Fruit fly (Drosophila melanogaster) whole organism, embryonic: ENCODE measurements around the gene CG9107.

ENCODE experiments used
- Ada2b ChIP-seq: fragments of 200-800 bp; sonication (Bioruptor generic); IDR thresholded peaks from 2 replicates; pipeline ENCODE4 v1.3.6; 2022; ENCODE audit warnings: missing biosample characterization, missing genetic modification characterization
- Antp ChIP-seq: fragments of 200-800 bp; sonication (Bioruptor generic); optimal IDR thresholded peaks from 3 replicates; lab custom pipeline; 2016; ENCODE audit warnings: missing biosample characterization, missing genetic modification characterization
- CG10366 ChIP-seq: fragments of 200-800 bp; sonication (Bioruptor generic); IDR thresholded peaks from 2 replicates; pipeline ENCODE4 v1.3.6; 2022; ENCODE audit warnings: missing biosample characterization, missing genetic modification characterization
- CG10979 ChIP-seq: fragments of 200-800 bp; sonication (Bioruptor generic); optimal IDR thresholded peaks from 2 replicates; lab custom pipeline; 2018; ENCODE audit warnings: missing biosample characterization, mild to moderate bottlenecking, missing genetic modification characterization, moderate library complexity
- CG12104 ChIP-seq: fragments of 200-800 bp; sonication (Bioruptor generic); optimal IDR thresholded peaks from 3 replicates; lab custom pipeline; 2016; ENCODE audit warnings: missing biosample characterization, missing genetic modification characterization
- CG12219 ChIP-seq: fragments of 200-800 bp; sonication (Bioruptor generic); optimal IDR thresholded peaks from 3 replicates; lab custom pipeline; 2018; ENCODE audit warnings: missing biosample characterization, mild to moderate bottlenecking, missing genetic modification characterization
- CG12659 ChIP-seq: fragments of 200-800 bp; sonication (Bioruptor generic); optimal IDR thresholded peaks from 3 replicates; lab custom pipeline; 2017; ENCODE audit warnings: mild to moderate bottlenecking, missing biosample characterization, missing genetic modification reagents, missing genetic modification characterization
- CG16815 ChIP-seq: fragments of 200-800 bp; sonication (Bioruptor generic); optimal IDR thresholded peaks from 3 replicates; lab custom pipeline; 2017; ENCODE audit warnings: missing biosample characterization, mild to moderate bottlenecking, missing genetic modification characterization
- CG17186 ChIP-seq: fragments of 200-800 bp; sonication (Bioruptor generic); optimal IDR thresholded peaks from 3 replicates; lab custom pipeline; 2017; ENCODE audit warnings: missing biosample characterization, missing genetic modification reagents, missing genetic modification characterization
- CG18764 ChIP-seq: fragments of 200-800 bp; sonication (Bioruptor generic); optimal IDR thresholded peaks from 3 replicates; lab custom pipeline; 2016; ENCODE audit warnings: missing biosample characterization, missing genetic modification characterization
- CG2120 ChIP-seq: fragments of 200-800 bp; sonication (Bioruptor generic); optimal IDR thresholded peaks from 3 replicates; lab custom pipeline; 2016; ENCODE audit warnings: missing biosample characterization, missing genetic modification characterization
- CG2712 ChIP-seq: fragments of 200-800 bp; optimal IDR thresholded peaks from 3 replicates; lab custom pipeline; 2019; ENCODE audit warnings: missing biosample characterization, mild to moderate bottlenecking, missing genetic modification characterization, moderate library complexity
- CG33213 ChIP-seq: fragments of 200-800 bp; sonication (Bioruptor generic); optimal IDR thresholded peaks from 3 replicates; lab custom pipeline; 2016; ENCODE audit warnings: missing biosample characterization, missing genetic modification characterization
- CG34376 ChIP-seq: fragments of 200-800 bp; sonication (Bioruptor generic); optimal IDR thresholded peaks from 2 replicates; lab custom pipeline; 2018; ENCODE audit warnings: missing biosample characterization, mild to moderate bottlenecking, missing genetic modification characterization
- CG6813 ChIP-seq: fragments of 200-800 bp; sonication (Bioruptor generic); optimal IDR thresholded peaks from 2 replicates; lab custom pipeline; 2017; ENCODE audit warnings: missing biosample characterization, missing genetic modification characterization, mild to moderate bottlenecking, moderate library complexity, missing genetic modification reagents
- CG8478 ChIP-seq: fragments of >200 bp; optimal IDR thresholded peaks from 2 replicates; lab custom pipeline; 2018
- CG8924 ChIP-seq: fragments of 200-800 bp; optimal IDR thresholded peaks from 3 replicates; lab custom pipeline; 2019; ENCODE audit warnings: missing biosample characterization, mild to moderate bottlenecking, missing genetic modification characterization, moderate library complexity
- CG9437 ChIP-seq: fragments of 200-800 bp; sonication (Bioruptor generic); optimal IDR thresholded peaks from 2 replicates; lab custom pipeline; 2018; ENCODE audit warnings: missing biosample characterization, mild to moderate bottlenecking, missing genetic modification characterization
- CG9817 ChIP-seq: fragments of 200-800 bp; sonication (Bioruptor generic); optimal IDR thresholded peaks from 2 replicates; lab custom pipeline; 2018; ENCODE audit warnings: missing biosample characterization, mild to moderate bottlenecking, missing genetic modification characterization, moderate library complexity
- Chrac-16 ChIP-seq: fragments of 200-800 bp; sonication (Bioruptor generic); optimal IDR thresholded peaks from 3 replicates; lab custom pipeline; 2016; ENCODE audit warnings: missing biosample characterization, missing genetic modification characterization
- ERR ChIP-seq: fragments of 200-800 bp; sonication (Bioruptor generic); optimal IDR thresholded peaks from 2 replicates; lab custom pipeline; 2016; ENCODE audit warnings: missing biosample characterization, missing genetic modification characterization
- Ets65A ChIP-seq: fragments of 200-800 bp; sonication (Bioruptor generic); peaks from one replicate; lab custom pipeline; 2016; ENCODE audit warnings: missing biosample characterization, missing genetic modification characterization
- Ets97D ChIP-seq: fragments of 200-800 bp; sonication (Bioruptor generic); optimal IDR thresholded peaks from 3 replicates; lab custom pipeline; 2016; ENCODE audit warnings: missing biosample characterization, missing genetic modification characterization
- Fer1 ChIP-seq: fragments of 200-800 bp; sonication (Bioruptor generic); optimal IDR thresholded peaks from 2 replicates; lab custom pipeline; 2017; ENCODE audit warnings: missing biosample characterization, mild to moderate bottlenecking, missing genetic modification characterization
- Fer3 ChIP-seq: fragments of 200-800 bp; sonication (Bioruptor generic); optimal IDR thresholded peaks from 2 replicates; lab custom pipeline; 2018; ENCODE audit warnings: missing biosample characterization, mild to moderate bottlenecking, missing genetic modification characterization, moderate library complexity
- GATAe ChIP-seq: fragments of 200-800 bp; sonication (Bioruptor generic); conservative IDR thresholded peaks from 2 replicates; pipeline ENCODE4 v1.3.6; 2022; ENCODE audit warnings: missing biosample characterization, missing genetic modification characterization
- Hr3 ChIP-seq: fragments of 200-800 bp; sonication (Bioruptor generic); optimal IDR thresholded peaks from 3 replicates; lab custom pipeline; 2016; ENCODE audit warnings: missing biosample characterization, missing genetic modification characterization
- Mad ChIP-seq: fragments of 200-800 bp; sonication (Bioruptor generic); optimal IDR thresholded peaks from 2 replicates; lab custom pipeline; 2016; ENCODE audit warnings: missing biosample characterization, missing genetic modification characterization
- Max ChIP-seq: fragments of 200-800 bp; sonication (Bioruptor generic); optimal IDR thresholded peaks from 2 replicates; lab custom pipeline; 2016; ENCODE audit warnings: missing biosample characterization, mild to moderate bottlenecking, missing genetic modification characterization
- Myb ChIP-seq: fragments of 200-800 bp; sonication (Bioruptor generic); optimal IDR thresholded peaks from 2 replicates; lab custom pipeline; 2016; ENCODE audit warnings: missing biosample characterization, missing genetic modification characterization
- Nf-YB ChIP-seq: fragments of 200-800 bp; sonication (Bioruptor generic); optimal IDR thresholded peaks from 3 replicates; lab custom pipeline; 2019; ENCODE audit warnings: missing biosample characterization, mild to moderate bottlenecking, missing genetic modification characterization, moderate library complexity
- NfI ChIP-seq: fragments of 200-800 bp; sonication (Bioruptor generic); optimal IDR thresholded peaks from 3 replicates; lab custom pipeline; 2018; ENCODE audit warnings: missing biosample characterization, mild to moderate bottlenecking, missing genetic modification characterization, moderate library complexity
- Trl ChIP-seq, 3 experiments: fragments of >200 bp in 2 of 3; fragments of 200-800 bp in 1 of 3; sonication (Bioruptor generic) in 1 of 3; optimal IDR thresholded peaks; 2 replicates in 1 of 3; 3 replicates in 2 of 3; lab custom pipeline; 2016 to 2017; ENCODE audit warnings: missing biosample characterization in 1 of 3, missing genetic modification characterization in 1 of 3
- YL-1 ChIP-seq: fragments of 200-800 bp; sonication (Bioruptor generic); optimal IDR thresholded peaks from 3 replicates; lab custom pipeline; 2017; ENCODE audit warnings: missing biosample characterization, mild to moderate bottlenecking, missing genetic modification characterization
- ase ChIP-seq: fragments of 200-800 bp; sonication (Bioruptor generic); IDR thresholded peaks from 3 replicates; pipeline ENCODE4 v1.3.6; 2022; ENCODE audit warnings: missing biosample characterization, missing genetic modification characterization
- az2 ChIP-seq: fragments of 200-800 bp; sonication (Bioruptor generic); optimal IDR thresholded peaks from 3 replicates; lab custom pipeline; 2016; ENCODE audit warnings: missing biosample characterization, missing genetic modification characterization
- ci ChIP-seq: fragments of 200-800 bp; sonication (Bioruptor generic); IDR thresholded peaks from 3 replicates; pipeline ENCODE4 v1.3.6; 2022; ENCODE audit warnings: missing biosample characterization, missing genetic modification characterization
- crc ChIP-seq: fragments of 200-800 bp; sonication (Bioruptor generic); optimal IDR thresholded peaks from 2 replicates; lab custom pipeline; 2016; ENCODE audit warnings: missing biosample characterization, missing genetic modification characterization
- cwo ChIP-seq: fragments of 200-800 bp; sonication (Bioruptor generic); optimal IDR thresholded peaks from 3 replicates; lab custom pipeline; 2017; ENCODE audit warnings: missing biosample characterization, missing genetic modification characterization, mild to moderate bottlenecking, moderate library complexity, missing genetic modification reagents
- disco-r ChIP-seq: fragments of 200-800 bp; sonication (Bioruptor generic); optimal IDR thresholded peaks from 2 replicates; lab custom pipeline; 2016; ENCODE audit warnings: missing biosample characterization, missing genetic modification characterization
- dysf ChIP-seq: fragments of 200-800 bp; sonication (Bioruptor generic); IDR thresholded peaks from 3 replicates; pipeline ENCODE4 v1.3.6; 2022; ENCODE audit warnings: missing biosample characterization, missing genetic modification characterization
- eyg ChIP-seq: fragments of 200-800 bp; sonication (Bioruptor generic); optimal IDR thresholded peaks from 3 replicates; lab custom pipeline; 2016; ENCODE audit warnings: missing biosample characterization, missing genetic modification characterization
- gfzf ChIP-seq: fragments of 200-800 bp; sonication (Bioruptor generic); optimal IDR thresholded peaks from 2 replicates; lab custom pipeline; 2016; ENCODE audit warnings: missing biosample characterization, mild to moderate bottlenecking, missing genetic modification characterization, moderate library complexity
- gro ChIP-seq: fragments of 200-800 bp; sonication (Bioruptor generic); optimal IDR thresholded peaks from 2 replicates; lab custom pipeline; 2016; ENCODE audit warnings: missing biosample characterization, missing genetic modification characterization
- gsb-n ChIP-seq: fragments of 200-800 bp; sonication (Bioruptor generic); optimal IDR thresholded peaks from 3 replicates; lab custom pipeline; 2018; ENCODE audit warnings: missing biosample characterization, mild to moderate bottlenecking, missing genetic modification characterization
- lilli ChIP-seq: fragments of 200-800 bp; sonication (Bioruptor generic); optimal IDR thresholded peaks from 3 replicates; lab custom pipeline; 2016; ENCODE audit warnings: missing biosample characterization, missing genetic modification characterization
- nerfin-1 ChIP-seq: fragments of 200-800 bp; sonication (Bioruptor generic); optimal IDR thresholded peaks from 3 replicates; lab custom pipeline; 2019; ENCODE audit warnings: missing biosample characterization, mild to moderate bottlenecking, missing genetic modification characterization, moderate library complexity
- nom ChIP-seq: fragments of 200-800 bp; sonication (Bioruptor generic); optimal IDR thresholded peaks from 2 replicates; lab custom pipeline; 2017; ENCODE audit warnings: missing biosample characterization, missing genetic modification characterization, mild to moderate bottlenecking, moderate library complexity, missing genetic modification reagents
- unpg ChIP-seq: fragments of 200-800 bp; sonication (Bioruptor generic); optimal IDR thresholded peaks from 3 replicates; lab custom pipeline; 2018; ENCODE audit warnings: missing biosample characterization, mild to moderate bottlenecking, missing genetic modification characterization, moderate library complexity
- vfl ChIP-seq: fragments of 200-800 bp; sonication (Bioruptor generic); optimal IDR thresholded peaks from 2 replicates; lab custom pipeline; 2016; ENCODE audit warnings: missing biosample characterization, missing genetic modification characterization

The CG9107 gene

dm6 chr2L:6037830-6038229, 13.5 kb upstream of the CG9107 start, which contains the start of the genes CG9117 and CG31643 (continued):
- TF ChIP-seq Mad (GFP tag; lab: Kevin White, UChicago) (peak; percentile 27), CG12219 (GFP tag; lab: Kevin White, UChicago) (no peak), unpg (GFP tag; lab: Kevin White, UChicago) (no peak), ci (GFP tag; lab: Robert Waterston, UW) (0 out of 3 replicates have a peak, but pooled peaks have one; percentile 31), disco-r (GFP tag; lab: Kevin White, UChicago) (no peak), dysf (0 out of 3 replicates have a peak, but pooled peaks have one; percentile 6), Max (peak; percentile 61), vfl (GFP tag; lab: Kevin White, UChicago) (no peak), Ada2b (GFP tag; lab: Robert Waterston, UW) (0 out of 2 replicates have a peak, but pooled peaks have one; percentile 22), YL-1 (GFP tag; lab: Kevin White, UChicago) (peak; percentile 26), ase (GFP tag; lab: Robert Waterston, UW) (0 out of 3 replicates have a peak, but pooled peaks have one; percentile 47), gro (GFP tag; lab: Kevin White, UChicago) (peak; percentile 64), CG8924 (tag; lab: Kevin White, UChicago) (peak; percentile 53), Myb (GFP tag; lab: Kevin White, UChicago) (peak; percentile 42), CG16815 (GFP tag; lab: Kevin White, UChicago) (no peak), crc (GFP tag; lab: Kevin White, UChicago) (peak; percentile 4), CG12104 (peak; percentile 14), eyg (GFP tag; lab: Kevin White, UChicago) (peak; percentile 42), nerfin-1 (peak; percentile 61), NfI (GFP tag; lab: Kevin White, UChicago) (peak; percentile 63), CG18764 (GFP tag; lab: Kevin White, UChicago) (peak; percentile 41), Ets97D (GFP tag; lab: Kevin White, UChicago) (peak; percentile 61), Chrac-16 (peak; percentile 31), CG33213 (peak; percentile 47), Fer1 (GFP tag; lab: Kevin White, UChicago) (peak; percentile 67), CG2120 (GFP tag; lab: Kevin White, UChicago) (peak; percentile 85), az2 (GFP tag; lab: Kevin White, UChicago) (peak; percentile 57), Hr3 (GFP tag; lab: Kevin White, UChicago) (peak; percentile 23), lilli (GFP tag; lab: Kevin White, UChicago) (peak; percentile 82), CG17186 (GFP tag; lab: Kevin White, UChicago) (peak; percentile 30), gsb-n (no peak), gfzf (peak; percentile 16), CG12659 (GFP tag; lab: Kevin White, UChicago) (peak; percentile 69), CG6813 (GFP tag; lab: Kevin White, UChicago) (no peak), CG9817 (tag; lab: Kevin White, UChicago) (peak; percentile 31), Antp (GFP tag; lab: Kevin White, UChicago) (peak; percentile 46), ERR (GFP tag; lab: Kevin White, UChicago) (no peak), Ets65A (GFP tag; lab: Kevin White, UChicago) (peak; percentile 91), CG34376 (GFP tag; lab: Kevin White, UChicago) (peak; percentile 59), CG2712 (tag; lab: Kevin White, UChicago) (peak; percentile 57), CG9437 (peak; percentile 34), CG8478 (lab: Kevin White, UChicago) (no peak), Fer3 (tag; lab: Kevin White, UChicago) (peak; percentile 48), cwo (GFP tag; lab: Kevin White, UChicago) (peak; percentile 32), CG10366 (GFP tag; lab: Robert Waterston, UW) (peak; percentile 35), nom (GFP tag; lab: Kevin White, UChicago) (peak; percentile 32), CG10979 (tag; lab: Kevin White, UChicago) (peak; percentile 25), Trl (optimal IDR thresholded peaks at IDR 0.05; lab: Kevin White, UChicago) (no peak), Trl (GFP tag; optimal IDR thresholded peaks at IDR 0.05; lab: Kevin White, UChicago) (peak; percentile 46), Nf-YB (GFP tag; lab: Kevin White, UChicago) (peak; percentile 10), GATAe (GFP tag; lab: Robert Waterston, UW) (no peak)
